Worm (Caenorhabditis elegans) whole organism, early embryonic: ENCODE measurements around the gene F55B11.5.

Experiments
- aly-1 ChIP-seq: sonication (generic microtip); optimal IDR thresholded peaks from 2 replicates; lab custom pipeline; 2016; ENCODE audit warnings: missing genetic modification characterization, missing compliant biosample characterization
- ama-1 ChIP-seq: fragments of 150-350 bp; optimal IDR thresholded peaks from 2 replicates; lab custom pipeline; 2014
- ceh-13 ChIP-seq: fragments of 200-800 bp; sonication (Bioruptor generic); optimal IDR thresholded peaks from 2 replicates; lab custom pipeline; 2018; ENCODE audit warnings: mild to moderate bottlenecking, missing genetic modification characterization, missing compliant biosample characterization
- hmg-4 ChIP-seq: fragments of 200-800 bp; sonication (Bioruptor generic); optimal IDR thresholded peaks from 2 replicates; lab custom pipeline; 2018; ENCODE audit warnings: mild to moderate bottlenecking, missing genetic modification characterization, missing compliant biosample characterization
- pes-1 ChIP-seq: fragments of 200-800 bp; sonication (Bioruptor generic); IDR thresholded peaks from 2 replicates; pipeline ENCODE4 v1.3.6; 2022; ENCODE audit warnings: missing genetic modification reagents, missing genetic modification characterization, missing compliant biosample characterization
- sea-1 ChIP-seq: fragments of 200-800 bp; sonication (Bioruptor generic); conservative IDR thresholded peaks from 2 replicates; pipeline ENCODE4 v1.3.6; 2022; ENCODE audit warnings: missing genetic modification characterization, missing compliant biosample characterization
- tbx-37 ChIP-seq: fragments of 200-800 bp; sonication (Bioruptor generic); conservative IDR thresholded peaks from 2 replicates; pipeline ENCODE4 v1.3.6; 2022; ENCODE audit warnings: missing genetic modification reagents, missing genetic modification characterization, missing compliant biosample characterization

DNA sequence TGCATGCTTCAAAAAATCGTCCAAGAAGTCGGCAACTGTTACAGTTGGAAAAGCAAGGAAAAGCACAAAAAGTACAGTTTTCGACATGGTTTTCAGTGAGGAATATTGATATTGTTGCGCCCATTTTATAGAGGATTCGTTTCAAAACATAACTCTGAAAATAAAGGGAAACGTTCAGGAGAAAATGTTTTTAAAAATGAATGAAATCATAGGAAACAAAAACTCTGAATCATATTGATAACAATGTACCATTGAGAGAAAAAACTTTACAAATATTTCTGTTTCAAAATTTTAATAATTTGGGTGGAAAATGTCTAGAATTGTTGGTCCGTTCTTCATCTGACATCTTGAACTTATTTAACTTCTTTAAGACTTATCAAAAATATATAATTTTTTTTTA is 4.3 kb upstream of the F55B11.5 start, which contains the start of gene F55B11.2:
- no peak for TF ChIP-seq hmg-4 (GFP tag; lab: Kevin White, UChicago)
- TF ChIP-seq tbx-37 (GFP tag; lab: Robert Waterston, UW): no peak
- TF ChIP-seq ama-1 (lab: Kevin White, UChicago): no peak
- TF ChIP-seq ceh-13 (GFP tag; lab: Kevin White, UChicago): no peak
- no peak for TF ChIP-seq aly-1
- no peak for TF ChIP-seq pes-1 (GFP tag; lab: Robert Waterston, UW)
- no peak for TF ChIP-seq sea-1 (GFP tag; lab: Robert Waterston, UW)
